Worm (Caenorhabditis elegans) whole organism, L2 larva: ENCODE results near the gene attf-5.

Experiments
- fos-1 ChIP-seq: fragments of 150-350 bp; optimal IDR thresholded peaks from 2 replicates; lab custom pipeline; 2014; ENCODE audit warnings: missing biosample characterization, missing genetic modification characterization
- lin-13 ChIP-seq: fragments of 150-350 bp; optimal IDR thresholded peaks from 2 replicates; lab custom pipeline; 2014; ENCODE audit warnings: missing biosample characterization, missing genetic modification reagents, missing genetic modification characterization
- unc-62 ChIP-seq: fragments of 150-350 bp; optimal IDR thresholded peaks from 2 replicates; lab custom pipeline; 2014; ENCODE audit warnings: missing biosample characterization, missing genetic modification reagents, missing genetic modification characterization
- zag-1 ChIP-seq: fragments of 150-350 bp; optimal IDR thresholded peaks from 2 replicates; lab custom pipeline; 2014; ENCODE audit warnings: missing biosample characterization, missing genetic modification characterization

DNA sequence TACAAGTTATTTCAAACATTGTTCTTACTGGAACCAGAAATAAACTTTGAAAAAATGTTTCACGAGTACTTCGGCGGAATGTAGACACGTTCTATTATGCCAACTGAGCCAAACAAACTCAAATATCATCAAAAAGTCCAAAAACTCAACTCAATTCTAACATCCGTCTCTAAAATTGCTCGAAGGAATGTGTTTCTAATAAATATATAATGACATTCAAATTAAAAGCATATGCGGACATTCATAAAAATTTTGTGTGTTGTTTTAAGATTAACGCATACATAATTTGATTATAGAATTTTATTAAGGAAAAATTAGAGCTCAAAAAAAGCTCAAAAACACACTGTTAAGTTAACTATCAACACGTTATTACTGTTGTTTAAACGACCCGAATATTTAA, 57.3 kb downstream of the attf-5 start:
- TF ChIP-seq zag-1 (tag; lab: Kevin White, UChicago) (no peak), fos-1 (no peak), unc-62 (GFP tag; lab: Kevin White, UChicago) (no peak), lin-13 (GFP tag; lab: Kevin White, UChicago) (no peak)
